Worm (Caenorhabditis elegans): ENCODE results near the gene mex-6.

DNA sequence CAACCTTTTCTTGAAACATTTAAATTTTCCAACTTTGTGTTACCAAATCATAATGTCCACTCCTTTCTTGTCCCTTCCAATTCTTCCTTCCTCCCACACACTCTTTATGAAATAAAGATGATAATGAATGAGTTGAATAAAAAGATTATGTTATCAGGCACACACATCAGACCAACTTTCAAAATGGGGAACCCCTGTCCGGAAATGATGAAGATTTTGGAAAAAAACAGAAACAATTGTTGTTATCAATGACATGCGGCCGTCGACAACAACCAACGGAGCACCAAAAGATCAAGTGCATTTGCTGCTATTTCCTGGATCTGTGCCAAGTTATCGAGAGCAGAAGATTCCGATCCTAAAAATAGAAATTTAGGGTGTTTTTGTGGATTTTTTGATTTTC is 40.6 kb upstream of the mex-6 start:
- no peak for TF ChIP-seq unc-62 (GFP tag; optimal IDR thresholded peaks at IDR 0.05)
- TF ChIP-seq lin-32 (GFP tag; optimal IDR thresholded peaks at IDR 0.05) = no peak
- no peak for TF ChIP-seq blmp-1 (tag; optimal IDR thresholded peaks at IDR 0.05)
- TF ChIP-seq lin-13 (tag; optimal IDR thresholded peaks at IDR 0.05) = no peak
- TF ChIP-seq ceh-83 (GFP tag; optimal IDR thresholded peaks at IDR 0.05) = no peak
- no peak for TF ChIP-seq pha-4 (tag; optimal IDR thresholded peaks at IDR 0.05)
- no peak for TF ChIP-seq elt-3 (tag; optimal IDR thresholded peaks at IDR 0.05)
- TF ChIP-seq snpc-4 (tag; optimal IDR thresholded peaks at IDR 0.05) = no peak
- no peak for TF ChIP-seq unc-39 (tag; optimal IDR thresholded peaks at IDR 0.05)

Data from whole organism, mixed stage, embryonic.